Worm (Caenorhabditis elegans): Measurements from ENCODE around the gene T05A7.7.

T05A7.7 gene

ce11 chrII:4726120-4726519 lies 44.8 kb upstream of the T05A7.7 start, which contains the start of gene F10G7.10:
TSS of gene F10G7.10 (minus strand) at chrII:4726264.
- TF ChIP-seq elt-2 (tag; optimal IDR thresholded peaks at IDR 0.05): peak; percentile 49
- no peak for TF ChIP-seq snpc-4 (tag; optimal IDR thresholded peaks at IDR 0.05)
- no peak for TF ChIP-seq mml-1 (tag; optimal IDR thresholded peaks at IDR 0.05)
- no peak for TF ChIP-seq R02D3.7 (tag; optimal IDR thresholded peaks at IDR 0.05)
- no peak for TF ChIP-seq unc-39 (tag; optimal IDR thresholded peaks at IDR 0.05)
- TF ChIP-seq pha-4 (tag; optimal IDR thresholded peaks at IDR 0.05): peak; percentile 52
- TF ChIP-seq ama-1 (optimal IDR thresholded peaks at IDR 0.05): no peak
- no peak for TF ChIP-seq zag-1 (tag; optimal IDR thresholded peaks at IDR 0.05)
- no peak for TF ChIP-seq elt-3 (tag; optimal IDR thresholded peaks at IDR 0.05)
- TF ChIP-seq nhr-23 (tag; optimal IDR thresholded peaks at IDR 0.05): no peak
- TF ChIP-seq hmg-11 (tag; optimal IDR thresholded peaks at IDR 0.05): peak; percentile 56
- no peak for TF ChIP-seq sea-2 (GFP tag; optimal IDR thresholded peaks at IDR 0.05)
- no peak for TF ChIP-seq ceh-82 (tag; optimal IDR thresholded peaks at IDR 0.05)
- TF ChIP-seq nhr-43 (tag; optimal IDR thresholded peaks at IDR 0.05; ENCODE audit: poor library complexity, severe bottlenecking): no peak
- TF ChIP-seq jun-1 (tag; optimal IDR thresholded peaks at IDR 0.05): no peak

- TF ChIP-seq elt-2 (tag; optimal IDR thresholded peaks at IDR 0.05): peak; percentile 78
- TF ChIP-seq eor-1 (tag; optimal IDR thresholded peaks at IDR 0.05): no peak
- TF ChIP-seq tbx-2 (tag; optimal IDR thresholded peaks at IDR 0.05): no peak
- TF ChIP-seq unc-39 (tag; optimal IDR thresholded peaks at IDR 0.05): no peak
- TF ChIP-seq nhr-43 (tag; optimal IDR thresholded peaks at IDR 0.05; ENCODE audit: poor library complexity, severe bottlenecking): no peak
- peak; percentile 56 for TF ChIP-seq pha-4 (tag; optimal IDR thresholded peaks at IDR 0.05)
- TF ChIP-seq nhr-11 (tag; optimal IDR thresholded peaks at IDR 0.05): no peak
- no peak for TF ChIP-seq sea-2 (GFP tag; optimal IDR thresholded peaks at IDR 0.05)
- no peak for TF ChIP-seq aly-2 (tag; optimal IDR thresholded peaks at IDR 0.05)
Measured at ce11 chrII:4715676-4716075, 34.4 kb upstream of the T05A7.7 start, which contains the start of gene F41C3.8. TSS of gene F41C3.8 (plus strand) at chrII:4716046.

ce11 chrII:4710813-4711212 lies 29.5 kb upstream of the T05A7.7 start:
- TF ChIP-seq ZK546.5 (tag; optimal IDR thresholded peaks at IDR 0.05) (no peak), tbx-2 (tag; optimal IDR thresholded peaks at IDR 0.05) (no peak), ceh-9 (tag; optimal IDR thresholded peaks at IDR 0.05) (no peak), ztf-11 (tag; optimal IDR thresholded peaks at IDR 0.05) (no peak), nhr-76 (tag; optimal IDR thresholded peaks at IDR 0.05) (no peak), skn-1 (tag; optimal IDR thresholded peaks at IDR 0.05) (no peak), egl-5 (tag; optimal IDR thresholded peaks at IDR 0.05) (no peak), ceh-16 (tag; optimal IDR thresholded peaks at IDR 0.05) (no peak), nhr-11 (tag; optimal IDR thresholded peaks at IDR 0.05) (no peak), daf-12 (tag; optimal IDR thresholded peaks at IDR 0.05) (no peak), nhr-25 (tag; optimal IDR thresholded peaks at IDR 0.05) (no peak), fos-1 (tag; optimal IDR thresholded peaks at IDR 0.05) (no peak), ceh-82 (tag; optimal IDR thresholded peaks at IDR 0.05) (no peak), elt-1 (tag; optimal IDR thresholded peaks at IDR 0.05) (no peak), eor-1 (tag; optimal IDR thresholded peaks at IDR 0.05) (no peak), nhr-237 (tag; optimal IDR thresholded peaks at IDR 0.05) (no peak)

- TF ChIP-seq nhr-43 (tag; optimal IDR thresholded peaks at IDR 0.05; ENCODE audit: poor library complexity, severe bottlenecking): peak; percentile 43
- TF ChIP-seq lin-39 (tag; optimal IDR thresholded peaks at IDR 0.05): no peak
- TF ChIP-seq pqm-1 (tag; optimal IDR thresholded peaks at IDR 0.05): no peak
- no peak for TF ChIP-seq unc-39 (tag; optimal IDR thresholded peaks at IDR 0.05)
- TF ChIP-seq ZK546.5 (tag; optimal IDR thresholded peaks at IDR 0.05): no peak
- TF ChIP-seq fkh-2 (tag; optimal IDR thresholded peaks at IDR 0.05): no peak
- TF ChIP-seq aly-2 (tag; optimal IDR thresholded peaks at IDR 0.05): peak; percentile 53
- peak; percentile 28 for TF ChIP-seq elt-2 (tag; optimal IDR thresholded peaks at IDR 0.05)
- TF ChIP-seq nhr-67 (tag; optimal IDR thresholded peaks at IDR 0.05): no peak
- TF ChIP-seq pha-4 (tag; optimal IDR thresholded peaks at IDR 0.05): no peak
- peak; percentile 64 for TF ChIP-seq lsy-12 (tag; optimal IDR thresholded peaks at IDR 0.05)
- no peak for TF ChIP-seq ceh-9 (tag; optimal IDR thresholded peaks at IDR 0.05)
- no peak for TF ChIP-seq ama-1 (optimal IDR thresholded peaks at IDR 0.05)
Measured at ce11 chrII:4710120-4710519, 28.8 kb upstream of the T05A7.7 start, which contains the start of gene tag-151. TSS of gene tag-151 (plus strand) at chrII:4710277.

Data from whole organism, L3 larva.